Fruit fly (Drosophila melanogaster) whole organism, embryonic: ENCODE measurements around the gene sphe.

Source experiments
- Abd-B ChIP-seq: fragments of 200-800 bp; sonication (Bioruptor generic); optimal IDR thresholded peaks from 2 replicates; lab custom pipeline; 2018; ENCODE audit warnings: missing biosample characterization, mild to moderate bottlenecking, missing genetic modification characterization, moderate library complexity
- CG12659 ChIP-seq: fragments of 200-800 bp; sonication (Bioruptor generic); optimal IDR thresholded peaks from 3 replicates; lab custom pipeline; 2017; ENCODE audit warnings: mild to moderate bottlenecking, missing biosample characterization, missing genetic modification reagents, missing genetic modification characterization
- CG14667 ChIP-seq: fragments of 200-800 bp; sonication (Bioruptor generic); IDR thresholded peaks from 2 replicates; pipeline ENCODE4 v1.3.6; 2022; ENCODE audit warnings: missing biosample characterization, missing genetic modification characterization
- CG14710 ChIP-seq: fragments of 200-800 bp; sonication (Bioruptor generic); optimal IDR thresholded peaks from 3 replicates; lab custom pipeline; 2019; ENCODE audit warnings: missing biosample characterization, mild to moderate bottlenecking, missing genetic modification characterization, moderate library complexity
- CG15269 ChIP-seq: fragments of 200-800 bp; sonication (Bioruptor generic); optimal IDR thresholded peaks from 2 replicates; lab custom pipeline; 2018; ENCODE audit warnings: missing biosample characterization, mild to moderate bottlenecking, missing genetic modification characterization, moderate library complexity
- CG15514 ChIP-seq: fragments of 200-800 bp; sonication (Bioruptor generic); optimal IDR thresholded peaks from 3 replicates; lab custom pipeline; 2017; ENCODE audit warnings: missing biosample characterization, missing genetic modification characterization, mild to moderate bottlenecking, moderate library complexity, missing genetic modification reagents
- CG1603 ChIP-seq: fragments of 200-800 bp; sonication (Bioruptor generic); optimal IDR thresholded peaks from 2 replicates; lab custom pipeline; 2019; ENCODE audit warnings: missing biosample characterization, mild to moderate bottlenecking, missing genetic modification characterization, moderate library complexity
- CG17359 ChIP-seq: fragments of 200-800 bp; sonication (Bioruptor generic); optimal IDR thresholded peaks from 3 replicates; lab custom pipeline; 2018; ENCODE audit warnings: missing biosample characterization, mild to moderate bottlenecking, missing genetic modification characterization, moderate library complexity
- CG2199 ChIP-seq: fragments of 200-800 bp; sonication (Bioruptor generic); IDR thresholded peaks from 3 replicates; pipeline ENCODE4 v1.3.6; 2022; ENCODE audit warnings: missing biosample characterization, missing genetic modification characterization
- CG2712 ChIP-seq: fragments of 200-800 bp; optimal IDR thresholded peaks from 3 replicates; lab custom pipeline; 2019; ENCODE audit warnings: missing biosample characterization, mild to moderate bottlenecking, missing genetic modification characterization, moderate library complexity
- CG30020 ChIP-seq: fragments of 200-800 bp; optimal IDR thresholded peaks from 2 replicates; lab custom pipeline; 2019; ENCODE audit warnings: missing biosample characterization, mild to moderate bottlenecking, missing genetic modification characterization, moderate library complexity
- CG33557 ChIP-seq: fragments of 200-800 bp; sonication (Bioruptor generic); optimal IDR thresholded peaks from 2 replicates; lab custom pipeline; 2019; ENCODE audit warnings: missing biosample characterization, mild to moderate bottlenecking, missing genetic modification characterization, moderate library complexity
- CG42726 ChIP-seq: fragments of 200-800 bp; sonication (Bioruptor generic); IDR thresholded peaks from 2 replicates; pipeline ENCODE4 v1.3.6; 2022; ENCODE audit warnings: missing biosample characterization, missing genetic modification characterization; ENCODE audit not compliant: partially characterized antibody
- CG4328 ChIP-seq: fragments of 200-800 bp; sonication (Bioruptor generic); optimal IDR thresholded peaks from 3 replicates; lab custom pipeline; 2017; ENCODE audit warnings: missing biosample characterization, missing genetic modification reagents, missing genetic modification characterization
- CG4424 ChIP-seq: fragments of 200-800 bp; sonication (Bioruptor generic); optimal IDR thresholded peaks from 3 replicates; lab custom pipeline; 2016; ENCODE audit warnings: missing biosample characterization, missing genetic modification characterization
- CG6254 ChIP-seq: fragments of 200-800 bp; sonication (Bioruptor generic); optimal IDR thresholded peaks from 3 replicates; lab custom pipeline; 2017; ENCODE audit warnings: mild to moderate bottlenecking, missing biosample characterization, missing genetic modification reagents, missing genetic modification characterization
- CG8290 ChIP-seq, 3 experiments: fragments of 200-800 bp; sonication (Bioruptor generic); optimal IDR thresholded peaks; 2 replicates each; lab custom pipeline; 2016 to 2019; ENCODE audit warnings: missing biosample characterization in 3 of 3, missing genetic modification characterization in 3 of 3, mild to moderate bottlenecking in 2 of 3, moderate library complexity in 1 of 3
- CG9797 ChIP-seq: fragments of 200-800 bp; sonication (Bioruptor generic); optimal IDR thresholded peaks from 3 replicates; lab custom pipeline; 2018; ENCODE audit warnings: missing biosample characterization, mild to moderate bottlenecking, missing genetic modification characterization
- CG9932 ChIP-seq: fragments of 200-800 bp; sonication (Bioruptor generic); IDR thresholded peaks from 2 replicates; pipeline ENCODE4 v1.3.6; 2022; ENCODE audit warnings: missing biosample characterization, missing genetic modification characterization
- CTCF ChIP-seq: fragments of 200-800 bp; sonication (Bioruptor generic); optimal IDR thresholded peaks from 2 replicates; lab custom pipeline; 2017; ENCODE audit warnings: missing biosample characterization, mild to moderate bottlenecking, missing genetic modification characterization, moderate library complexity
- Dp ChIP-seq: fragments of 200-800 bp; sonication (Bioruptor generic); optimal IDR thresholded peaks from 2 replicates; lab custom pipeline; 2018; ENCODE audit warnings: missing biosample characterization, mild to moderate bottlenecking, missing genetic modification characterization, moderate library complexity
- Drgx ChIP-seq: fragments of 200-800 bp; sonication (Bioruptor generic); IDR thresholded peaks from 2 replicates; pipeline ENCODE4 v1.3.6; 2022; ENCODE audit warnings: missing biosample characterization, missing genetic modification characterization
- Ets97D ChIP-seq: fragments of 200-800 bp; sonication (Bioruptor generic); optimal IDR thresholded peaks from 3 replicates; lab custom pipeline; 2016; ENCODE audit warnings: missing biosample characterization, missing genetic modification characterization
- Hr39 ChIP-seq: fragments of >200 bp; optimal IDR thresholded peaks from 2 replicates; lab custom pipeline; 2017
- Lhr ChIP-seq: fragments of 200-800 bp; sonication (Bioruptor generic); optimal IDR thresholded peaks from 3 replicates; lab custom pipeline; 2017; ENCODE audit warnings: mild to moderate bottlenecking, missing biosample characterization, missing genetic modification reagents, missing genetic modification characterization
- NC2β ChIP-seq: fragments of 200-800 bp; sonication (Bioruptor generic); optimal IDR thresholded peaks from 2 replicates; lab custom pipeline; 2016; ENCODE audit warnings: missing biosample characterization, missing genetic modification characterization
- Ravus ChIP-seq: fragments of 200-800 bp; sonication (Bioruptor generic); IDR thresholded peaks from 2 replicates; pipeline ENCODE4 v1.3.6; 2022; ENCODE audit warnings: missing biosample characterization, missing genetic modification characterization
- Rfx ChIP-seq: fragments of 200-800 bp; sonication (Bioruptor generic); IDR thresholded peaks from 2 replicates; pipeline ENCODE4 v1.3.6; 2022; ENCODE audit warnings: missing biosample characterization, missing genetic modification characterization
- Trl ChIP-seq, 3 experiments: fragments of >200 bp in 2 of 3; fragments of 200-800 bp in 1 of 3; sonication (Bioruptor generic) in 1 of 3; optimal IDR thresholded peaks; 2 replicates in 1 of 3; 3 replicates in 2 of 3; lab custom pipeline; 2016 to 2017; ENCODE audit warnings: missing biosample characterization in 1 of 3, missing genetic modification characterization in 1 of 3
- ab ChIP-seq: fragments of 200-800 bp; sonication (Bioruptor generic); optimal IDR thresholded peaks from 2 replicates; lab custom pipeline; 2016; ENCODE audit warnings: missing biosample characterization, missing genetic modification characterization
- amos ChIP-seq: fragments of 200-800 bp; sonication (Bioruptor generic); IDR thresholded peaks from 2 replicates; pipeline ENCODE4 v1.3.6; 2022; ENCODE audit warnings: missing biosample characterization, missing genetic modification characterization; ENCODE audit not compliant: partially characterized antibody
- corto ChIP-seq: fragments of 200-800 bp; sonication (Bioruptor generic); optimal IDR thresholded peaks from 2 replicates; lab custom pipeline; 2016; ENCODE audit warnings: missing biosample characterization, mild to moderate bottlenecking, missing genetic modification characterization, moderate library complexity
- hb ChIP-seq: fragments of 200-800 bp; sonication (Bioruptor generic); IDR thresholded peaks from 3 replicates; pipeline ENCODE4 v1.3.6; 2022; ENCODE audit warnings: missing biosample characterization, missing genetic modification characterization; ENCODE audit not compliant: partially characterized antibody
- lov ChIP-seq, 2 experiments: fragments of 200-800 bp in 1 of 2; fragments of >200 bp in 1 of 2; sonication (Bioruptor generic) in 1 of 2; IDR thresholded peaks in 1 of 2; optimal IDR thresholded peaks in 1 of 2; 2 replicates in 1 of 2; 3 replicates in 1 of 2; pipeline versions ENCODE4 v1.3.6 to Lab custom; 2017 to 2022; ENCODE audit warnings: missing biosample characterization in 1 of 2, missing genetic modification characterization in 1 of 2
- mam ChIP-seq: fragments of 200-800 bp; sonication (Bioruptor generic); optimal IDR thresholded peaks from 3 replicates; lab custom pipeline; 2016; ENCODE audit warnings: missing biosample characterization, missing genetic modification characterization
- pzg ChIP-seq: fragments of 200-800 bp; sonication (Bioruptor generic); optimal IDR thresholded peaks from 3 replicates; lab custom pipeline; 2018; ENCODE audit warnings: missing biosample characterization, mild to moderate bottlenecking, missing genetic modification characterization, moderate library complexity
- seq ChIP-seq: fragments of 200-800 bp; sonication (Bioruptor generic); IDR thresholded peaks from 2 replicates; pipeline ENCODE4 v1.3.6; 2022; ENCODE audit warnings: missing biosample characterization, missing genetic modification characterization
- tll ChIP-seq, 2 experiments: fragments of 200-800 bp in 1 of 2; fragments of >200 bp in 1 of 2; sonication (Bioruptor generic) in 1 of 2; optimal IDR thresholded peaks; 2 replicates each; lab custom pipeline; 2017 to 2019; ENCODE audit warnings: missing biosample characterization in 2 of 2, missing genetic modification characterization in 2 of 2, mild to moderate bottlenecking in 1 of 2, moderate library complexity in 1 of 2
- trem ChIP-seq: fragments of 200-800 bp; optimal IDR thresholded peaks from 3 replicates; lab custom pipeline; 2019; ENCODE audit warnings: missing biosample characterization, mild to moderate bottlenecking, missing genetic modification characterization, moderate library complexity

The sphe gene

DNA sequence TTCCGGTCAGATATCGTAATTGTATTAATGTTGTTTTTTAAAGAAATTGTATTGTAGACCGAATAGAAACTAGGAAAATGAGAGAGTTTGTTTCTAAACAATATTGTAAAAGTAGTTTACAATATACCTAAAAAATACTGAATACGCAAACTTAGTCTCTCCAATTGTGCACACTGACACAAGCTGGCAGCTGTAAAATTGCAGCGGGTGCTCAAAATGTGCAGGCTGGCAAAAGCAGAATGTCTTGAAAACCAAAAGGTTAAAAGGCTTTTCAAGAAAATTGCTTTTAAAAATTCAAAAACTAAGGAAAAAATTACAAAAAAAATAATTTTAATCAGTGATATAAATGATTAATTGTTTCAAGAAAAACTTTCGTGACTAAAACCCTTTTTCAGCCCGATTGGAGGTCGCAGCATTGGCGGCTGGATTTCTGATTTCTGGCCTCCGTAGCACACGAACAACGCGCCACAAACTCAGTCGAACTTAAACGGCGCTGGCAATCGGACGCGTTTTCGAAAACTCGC, 6.1 kb downstream of the sphe start, which contains the start of gene CG4678 (continued):
- peak; percentile 52 for TF ChIP-seq Ets97D (GFP tag; lab: Kevin White, UChicago)
- peak; percentile 83 for TF ChIP-seq Dp
- TF ChIP-seq CG17359, result peak; percentile 8
- TF ChIP-seq CG15514 (GFP tag; lab: Kevin White, UChicago), result peak; percentile 24
- TF ChIP-seq CG9932 (GFP tag; lab: Robert Waterston, UW), result 0 out of 2 replicates have a peak, but pooled peaks have one; percentile 12
- peak; percentile 1 for TF ChIP-seq mam (GFP tag; lab: Kevin White, UChicago)
- peak; percentile 64 for TF ChIP-seq pzg (GFP tag; lab: Kevin White, UChicago)
- peak; percentile 32; the same call in 1 of the 2 replicates for TF ChIP-seq amos (GFP tag; lab: Robert Waterston, UW)
- peak; percentile 79; the same call in 2 of the 3 replicates for TF ChIP-seq CG2199 (GFP tag; lab: Robert Waterston, UW)
- TF ChIP-seq CG30020 (tag; lab: Kevin White, UChicago), result no peak
- TF ChIP-seq CG33557, result no peak
- peak; percentile 43 for TF ChIP-seq Lhr (GFP tag; lab: Kevin White, UChicago)
- TF ChIP-seq CG8290 (GFP tag; optimal IDR thresholded peaks at IDR 0.05; lab: Kevin White, UChicago), result no peak
- TF ChIP-seq CG8290 (tag; optimal IDR thresholded peaks at IDR 0.05; lab: Kevin White, UChicago), result peak in 1 of 2 experiments; percentile 3
- peak; percentile 56 for TF ChIP-seq CTCF (GFP tag; lab: Kevin White, UChicago)
- TF ChIP-seq Abd-B (GFP tag; lab: Kevin White, UChicago), result peak; percentile 44
- no peak for TF ChIP-seq Ravus (GFP tag; lab: Robert Waterston, UW)
- TF ChIP-seq Trl (optimal IDR thresholded peaks at IDR 0.05; lab: Kevin White, UChicago), result no peak
- no peak for TF ChIP-seq Trl (GFP tag; optimal IDR thresholded peaks at IDR 0.05; lab: Kevin White, UChicago)
- TF ChIP-seq Rfx, result peak; percentile 26; the same call in 1 of the 2 replicates
- no peak for TF ChIP-seq lov (optimal IDR thresholded peaks at IDR 0.05; lab: Kevin White, UChicago)
- no peak for TF ChIP-seq lov (GFP tag; IDR thresholded peaks at IDR 0.05; lab: Robert Waterston, UW)
- no peak for TF ChIP-seq CG14667
- TF ChIP-seq corto (GFP tag; lab: Kevin White, UChicago), result no peak
- TF ChIP-seq tll (GFP tag; optimal IDR thresholded peaks at IDR 0.05; lab: Kevin White, UChicago), result no peak
- TF ChIP-seq Drgx (GFP tag; lab: Robert Waterston, UW), result no peak
- no peak for TF ChIP-seq CG4424 (GFP tag; lab: Kevin White, UChicago)
- TF ChIP-seq CG6254 (GFP tag; lab: Kevin White, UChicago), result peak; percentile 14
- no peak for TF ChIP-seq seq (GFP tag; lab: Robert Waterston, UW)
- peak; percentile 36 for TF ChIP-seq CG12659 (GFP tag; lab: Kevin White, UChicago)
- peak; percentile 5 for TF ChIP-seq CG2712 (tag; lab: Kevin White, UChicago)
- TF ChIP-seq Hr39 (lab: Kevin White, UChicago), result no peak
- no peak for TF ChIP-seq NC2β (GFP tag; lab: Kevin White, UChicago)
- TF ChIP-seq hb (GFP tag; lab: Robert Waterston, UW), result no peak
- peak; percentile 51; the same call in 1 of the 2 replicates for TF ChIP-seq CG42726 (GFP tag; lab: Robert Waterston, UW)
- no peak for TF ChIP-seq CG15269 (tag; lab: Kevin White, UChicago)
- TF ChIP-seq CG14710 (tag; lab: Kevin White, UChicago), result peak; percentile 23
- TF ChIP-seq CG9797 (GFP tag; lab: Kevin White, UChicago), result peak; percentile 22
- no peak for TF ChIP-seq CG4328 (GFP tag; lab: Kevin White, UChicago)
- TF ChIP-seq CG1603 (tag; lab: Kevin White, UChicago), result peak; percentile 49
- peak; percentile 17 for TF ChIP-seq trem (tag; lab: Kevin White, UChicago)
- no peak for TF ChIP-seq ab (GFP tag; lab: Kevin White, UChicago)
